Worm (Caenorhabditis elegans): ENCODE data around the gene F53F1.4.

DNA sequence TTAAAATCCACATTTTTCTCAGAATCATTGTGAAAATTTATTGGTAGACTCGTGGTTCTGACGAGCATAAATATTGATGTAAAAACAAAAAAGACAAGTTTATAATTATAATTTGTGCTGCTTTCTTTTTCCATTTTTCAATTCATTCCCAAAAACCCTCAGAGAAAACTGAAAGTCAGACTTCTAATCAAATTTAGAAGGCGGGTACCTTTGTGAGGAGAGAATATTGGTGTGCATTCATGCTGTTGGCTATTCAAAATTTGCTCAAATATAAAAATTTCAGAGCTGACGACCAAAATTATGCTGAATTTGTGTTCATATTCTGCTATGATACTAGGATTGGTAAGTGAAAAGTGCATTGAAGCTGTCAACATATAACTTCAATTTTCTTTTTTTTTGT, 43.9 kb upstream of the F53F1.4 start, which contains the start of gene srx-125:
- no peak for TF ChIP-seq peb-1 (tag; optimal IDR thresholded peaks at IDR 0.05)
- TF ChIP-seq ztf-11 (tag; optimal IDR thresholded peaks at IDR 0.05): no peak
- TF ChIP-seq nhr-6 (tag; optimal IDR thresholded peaks at IDR 0.05): no peak
- no peak for TF ChIP-seq elt-3 (tag; optimal IDR thresholded peaks at IDR 0.05)
- TF ChIP-seq unc-62 (GFP tag; optimal IDR thresholded peaks at IDR 0.05): no peak
- TF ChIP-seq lin-39 (tag; optimal IDR thresholded peaks at IDR 0.05): no peak
- no peak for TF ChIP-seq nhr-237 (tag; optimal IDR thresholded peaks at IDR 0.05)
- no peak for TF ChIP-seq ceh-16 (tag; optimal IDR thresholded peaks at IDR 0.05)
- no peak for TF ChIP-seq blmp-1 (tag; optimal IDR thresholded peaks at IDR 0.05; ENCODE audit: insufficient read depth)
- no peak for TF ChIP-seq lin-13 (GFP tag; optimal IDR thresholded peaks at IDR 0.05)
